Fruit fly (Drosophila melanogaster): Measurements from ENCODE around the gene CG4291.

CG4291 gene

dm6 chr2L:841708-842107 lies 10.8 kb downstream of the CG4291 start (continued):
- peak; percentile 91 for TF ChIP-seq CG11762 (GFP tag; optimal IDR thresholded peaks at IDR 0.05; ENCODE audit: insufficient read depth)
- peak; percentile 96 for TF ChIP-seq eg (GFP tag; IDR thresholded peaks at IDR 0.05)
- peak; percentile 97 for TF ChIP-seq CG6792 (GFP tag; optimal IDR thresholded peaks at IDR 0.05)
- peak; percentile 94 for TF ChIP-seq CG8119 (GFP tag; IDR thresholded peaks at IDR 0.05)
- peak; percentile 91 for TF ChIP-seq CG9139 (GFP tag; optimal IDR thresholded peaks at IDR 0.05)
- TF ChIP-seq CG10669 (GFP tag; optimal IDR thresholded peaks at IDR 0.05) = peak; percentile 96
- TF ChIP-seq CG8319 (GFP tag; optimal IDR thresholded peaks at IDR 0.05) = peak; percentile 93
- TF ChIP-seq OdsH (GFP tag; optimal IDR thresholded peaks at IDR 0.05) = peak; percentile 97
- TF ChIP-seq Ets96B (tag; optimal IDR thresholded peaks at IDR 0.05) = peak; percentile 93
- peak; percentile 97 for TF ChIP-seq topi (GFP tag; optimal IDR thresholded peaks at IDR 0.05)
- TF ChIP-seq Ets21C (GFP tag; optimal IDR thresholded peaks at IDR 0.05) = peak; percentile 95
- peak; percentile 95 for TF ChIP-seq CG7368 (GFP tag; optimal IDR thresholded peaks at IDR 0.05)
- peak; percentile 98 for TF ChIP-seq Sox14 (GFP tag; optimal IDR thresholded peaks at IDR 0.05)
- peak; percentile 99 for TF ChIP-seq Eip78C (GFP tag)
- TF ChIP-seq CG1621 (tag; optimal IDR thresholded peaks at IDR 0.05) = peak; percentile 95
- peak; percentile 86 for TF ChIP-seq CG6276 (GFP tag; optimal IDR thresholded peaks at IDR 0.05)
- peak; percentile 36 for TF ChIP-seq fkh (GFP tag; optimal IDR thresholded peaks at IDR 0.05)
- TF ChIP-seq Eip93F (GFP tag; optimal IDR thresholded peaks at IDR 0.05) = peak; percentile 96

dm6 chr2L:840716-841115 lies 11.8 kb downstream of the CG4291 start:
- TF ChIP-seq Eip78C (GFP tag) (peak; percentile 49), eg (GFP tag; IDR thresholded peaks at IDR 0.05) (peak; percentile 26; the same call in 1 of the 3 replicates), Blimp-1 (GFP tag; optimal IDR thresholded peaks at IDR 0.05) (peak; percentile 12), ss (GFP tag; optimal IDR thresholded peaks at IDR 0.05) (peak in 1 of 2 experiments; percentile 9), CG6276 (GFP tag; optimal IDR thresholded peaks at IDR 0.05) (peak; percentile 29), CG6163 (GFP tag; IDR thresholded peaks at IDR 0.05) (peak; percentile 19; the same call in 1 of the 3 replicates), CG11902 (GFP tag; optimal IDR thresholded peaks at IDR 0.05) (no peak), Ets96B (tag; optimal IDR thresholded peaks at IDR 0.05) (no peak), CG8119 (GFP tag; IDR thresholded peaks at IDR 0.05) (peak; percentile 58; the same call in 1 of the 3 replicates)

dm6 chr2L:840022-840421 lies 12.5 kb downstream of the CG4291 start:
- TF ChIP-seq Eip75B (GFP tag; optimal IDR thresholded peaks at IDR 0.05) (no peak), svp (GFP tag) (peak; percentile 82), CG9139 (GFP tag; optimal IDR thresholded peaks at IDR 0.05) (peak; percentile 25), ss (GFP tag; optimal IDR thresholded peaks at IDR 0.05) (peak in 1 of 2 experiments; percentile 14)

dm6 chr2L:838786-839185 lies 13.7 kb downstream of the CG4291 start:
- TF ChIP-seq CG6808 (GFP tag; optimal IDR thresholded peaks at IDR 0.05) (no peak), Eip78C (GFP tag) (peak; percentile 29)

dm6 chr2L:837989-838388 lies 14.5 kb downstream of the CG4291 start:
- TF ChIP-seq fkh (GFP tag; optimal IDR thresholded peaks at IDR 0.05) (no peak), CG4318 (GFP tag; optimal IDR thresholded peaks at IDR 0.05) (no peak), achi (GFP tag; optimal IDR thresholded peaks at IDR 0.05) (peak; percentile 66), CG8319 (GFP tag; optimal IDR thresholded peaks at IDR 0.05) (no peak), CG7368 (GFP tag; optimal IDR thresholded peaks at IDR 0.05) (peak; percentile 54), CG11294 (GFP tag; IDR thresholded peaks at IDR 0.05) (peak; percentile 67), dac (GFP tag; optimal IDR thresholded peaks at IDR 0.05) (peak; percentile 90), CG8632 (GFP tag; optimal IDR thresholded peaks at IDR 0.05) (no peak), Hr4 (GFP tag; optimal IDR thresholded peaks at IDR 0.05) (no peak), pdm3 (GFP tag; optimal IDR thresholded peaks at IDR 0.05) (peak; percentile 90), CG9139 (GFP tag; optimal IDR thresholded peaks at IDR 0.05) (no peak), svp (GFP tag) (no peak), Sox14 (GFP tag; optimal IDR thresholded peaks at IDR 0.05) (peak; percentile 88), CG10669 (GFP tag; optimal IDR thresholded peaks at IDR 0.05) (no peak), CG6854 (GFP tag; optimal IDR thresholded peaks at IDR 0.05) (no peak), fd59A (GFP tag; optimal IDR thresholded peaks at IDR 0.05) (peak; percentile 79), vri (GFP tag; optimal IDR thresholded peaks at IDR 0.05) (peak; percentile 14), CG3032 (tag; optimal IDR thresholded peaks at IDR 0.05) (peak; percentile 14), CG32006 (GFP tag; optimal IDR thresholded peaks at IDR 0.05) (peak; percentile 92), esn (GFP tag; optimal IDR thresholded peaks at IDR 0.05) (peak; percentile 74), acj6 (GFP tag; optimal IDR thresholded peaks at IDR 0.05) (no peak), CG31627 (GFP tag; optimal IDR thresholded peaks at IDR 0.05) (peak; percentile 35), Hr38 (GFP tag; optimal IDR thresholded peaks at IDR 0.05) (no peak), Eip78C (GFP tag) (peak; percentile 81), CG34406 (GFP tag; optimal IDR thresholded peaks at IDR 0.05) (no peak), net (GFP tag; optimal IDR thresholded peaks at IDR 0.05) (peak; percentile 77), CG6808 (GFP tag; optimal IDR thresholded peaks at IDR 0.05) (peak; percentile 33)

Data from whole organism, prepupa.